Worm (Caenorhabditis elegans) whole organism, midembryonic: ENCODE measurements around the gene F58E6.4.

Experiments used
- T22C8.4 ChIP-seq: fragments of 200-800 bp; sonication (Bioruptor generic); IDR thresholded peaks from 2 replicates; pipeline ENCODE4 v1.3.6; 2022; ENCODE audit warnings: missing genetic modification characterization, missing compliant biosample characterization
- cog-1 ChIP-seq: sonication (generic microtip); optimal IDR thresholded peaks from 2 replicates; lab custom pipeline; 2016; ENCODE audit warnings: missing genetic modification characterization, missing compliant biosample characterization
- flt-1 ChIP-seq: fragments of 200-800 bp; sonication (Bioruptor generic); IDR thresholded peaks from 2 replicates; pipeline ENCODE4 v1.3.6; 2022; ENCODE audit warnings: missing genetic modification characterization, missing compliant biosample characterization
- klf-2 ChIP-seq: fragments of 200-800 bp; sonication (Bioruptor generic); conservative IDR thresholded peaks from 2 replicates; pipeline ENCODE4 v1.3.6; 2022; ENCODE audit warnings: missing genetic modification reagents, missing genetic modification characterization, missing compliant biosample characterization
- med-1 ChIP-seq: sonication (generic microtip); optimal IDR thresholded peaks from 2 replicates; lab custom pipeline; 2017; ENCODE audit warnings: missing genetic modification characterization, mild to moderate bottlenecking, missing compliant biosample characterization, antibody characterized with exemption, missing genetic modification reagents; ENCODE audit not compliant: insufficient read depth
- ref-1 ChIP-seq: fragments of 200-800 bp; sonication (Bioruptor generic); conservative IDR thresholded peaks from 2 replicates; pipeline ENCODE4 v1.3.6; 2022; ENCODE audit warnings: missing genetic modification reagents, missing genetic modification characterization, missing compliant biosample characterization
- tab-1 ChIP-seq: fragments of 200-800 bp; sonication (Bioruptor generic); IDR thresholded peaks from 2 replicates; pipeline ENCODE4 v1.3.6; 2022; ENCODE audit warnings: missing genetic modification characterization, missing compliant biosample characterization
- ztf-23 ChIP-seq: fragments of 200-800 bp; sonication (Bioruptor generic); IDR thresholded peaks from 2 replicates; pipeline ENCODE4 v1.3.6; 2022; ENCODE audit warnings: missing genetic modification reagents, missing genetic modification characterization, missing compliant biosample characterization
- ztf-29 ChIP-seq: fragments of 200-800 bp; sonication (Bioruptor generic); IDR thresholded peaks from 2 replicates; pipeline ENCODE4 v1.3.6; 2022; ENCODE audit warnings: missing genetic modification reagents, missing genetic modification characterization, missing compliant biosample characterization

F58E6.4 gene

ce11 chrV:9739402-9739801 lies 10.8 kb downstream of the F58E6.4 start, which contains the start of gene marc-1:
marc-1 (plus strand) TSS chrV:9739702.
- TF ChIP-seq med-1, result no peak

- TF ChIP-seq T22C8.4 (GFP tag; lab: Robert Waterston, UW) (no peak), cog-1 (tag; lab: Kevin White, UChicago) (no peak), ztf-23 (GFP tag; lab: Robert Waterston, UW) (no peak)
Measured at ce11 chrV:9738077-9738705, 12.0 kb downstream of the F58E6.4 start.

- no peak for TF ChIP-seq flt-1 (GFP tag; lab: Robert Waterston, UW)
- TF ChIP-seq klf-2 (GFP tag; lab: Robert Waterston, UW), result no peak
- no peak for TF ChIP-seq tab-1 (GFP tag; lab: Robert Waterston, UW)
- no peak for TF ChIP-seq ztf-23 (GFP tag; lab: Robert Waterston, UW)
- TF ChIP-seq cog-1 (tag; lab: Kevin White, UChicago), result no peak
- no peak for TF ChIP-seq ztf-29 (GFP tag; lab: Robert Waterston, UW)
- TF ChIP-seq ref-1 (GFP tag; lab: Robert Waterston, UW), result no peak
- no peak for TF ChIP-seq T22C8.4 (GFP tag; lab: Robert Waterston, UW)
- TF ChIP-seq med-1, result no peak
Measured at ce11 chrV:9737287-9737686, 12.9 kb downstream of the F58E6.4 start, which contains the start of gene aqp-4. aqp-4 (plus strand) TSS chrV:9737556.

ce11 chrV:9733920-9734454 lies 16.2 kb downstream of the F58E6.4 start, which contains the start of gene cal-7:
cal-7 (plus strand) TSS chrV:9734103.
- TF ChIP-seq klf-2 (GFP tag; lab: Robert Waterston, UW), result no peak
- no peak for TF ChIP-seq tab-1 (GFP tag; lab: Robert Waterston, UW)
- TF ChIP-seq ztf-23 (GFP tag; lab: Robert Waterston, UW), result no peak
- TF ChIP-seq ztf-29 (GFP tag; lab: Robert Waterston, UW), result no peak
- no peak for TF ChIP-seq ref-1 (GFP tag; lab: Robert Waterston, UW)
- TF ChIP-seq cog-1 (tag; lab: Kevin White, UChicago), result no peak
- TF ChIP-seq T22C8.4 (GFP tag; lab: Robert Waterston, UW), result no peak
- TF ChIP-seq med-1, result no peak
- TF ChIP-seq flt-1 (GFP tag; lab: Robert Waterston, UW), result no peak

ce11 chrV:9731852-9732251 lies 18.4 kb downstream of the F58E6.4 start:
- TF ChIP-seq flt-1 (GFP tag; lab: Robert Waterston, UW) (no peak), ref-1 (GFP tag; lab: Robert Waterston, UW) (no peak), klf-2 (GFP tag; lab: Robert Waterston, UW) (no peak), ztf-29 (GFP tag; lab: Robert Waterston, UW) (no peak), med-1 (no peak), tab-1 (GFP tag; lab: Robert Waterston, UW) (no peak), cog-1 (tag; lab: Kevin White, UChicago) (no peak), T22C8.4 (GFP tag; lab: Robert Waterston, UW) (no peak), ztf-23 (GFP tag; lab: Robert Waterston, UW) (no peak)

ce11 chrV:9730743-9731706 lies 19.2 kb downstream of the F58E6.4 start:
- TF ChIP-seq ref-1 (GFP tag; lab: Robert Waterston, UW), result 0 out of 2 replicates have a peak, but pooled peaks have one; percentile 27
- no peak for TF ChIP-seq med-1
- TF ChIP-seq T22C8.4 (GFP tag; lab: Robert Waterston, UW), result peak; percentile 63; the same call in 1 of the 2 replicates
- TF ChIP-seq cog-1 (tag; lab: Kevin White, UChicago), result peak; percentile 97
- TF ChIP-seq klf-2 (GFP tag; lab: Robert Waterston, UW), result no peak
- TF ChIP-seq tab-1 (GFP tag; lab: Robert Waterston, UW), result no peak; the same call in 1 of the 2 replicates
- peak; percentile 77 for TF ChIP-seq flt-1 (GFP tag; lab: Robert Waterston, UW)
- TF ChIP-seq ztf-23 (GFP tag; lab: Robert Waterston, UW), result peak; percentile 73; the same call in 1 of the 2 replicates

- no peak for TF ChIP-seq ztf-29 (GFP tag; lab: Robert Waterston, UW)
- no peak for TF ChIP-seq tab-1 (GFP tag; lab: Robert Waterston, UW)
- TF ChIP-seq flt-1 (GFP tag; lab: Robert Waterston, UW), result no peak
- TF ChIP-seq ztf-23 (GFP tag; lab: Robert Waterston, UW), result no peak
- no peak for TF ChIP-seq ref-1 (GFP tag; lab: Robert Waterston, UW)
- no peak for TF ChIP-seq med-1
Measured at ce11 chrV:9729462-9730162, 20.6 kb downstream of the F58E6.4 start, which contains the start of the genes aagr-3 and drap-1. aagr-3 (minus strand) TSS chrV:9729512. drap-1 (plus strand) TSS chrV:9730106.

ce11 chrV:9725719-9726118 lies 24.5 kb downstream of the F58E6.4 start:
- TF ChIP-seq cog-1 (tag; lab: Kevin White, UChicago) (no peak), flt-1 (GFP tag; lab: Robert Waterston, UW) (no peak), med-1 (no peak), tab-1 (GFP tag; lab: Robert Waterston, UW) (no peak), T22C8.4 (GFP tag; lab: Robert Waterston, UW) (no peak), klf-2 (GFP tag; lab: Robert Waterston, UW) (no peak), ref-1 (GFP tag; lab: Robert Waterston, UW) (no peak), ztf-23 (GFP tag; lab: Robert Waterston, UW) (no peak), ztf-29 (GFP tag; lab: Robert Waterston, UW) (no peak)
